Worm (Caenorhabditis elegans): ENCODE data around the gene F59H6.15.

Gene F59H6.15

ce11 chrII:2042447-2042846, 29.6 kb downstream of the F59H6.15 start, which contains the start of gene bath-20:
TSS of gene bath-20 (minus strand) at chrII:2042547.
- TF ChIP-seq nhr-48 (tag; optimal IDR thresholded peaks at IDR 0.05) = no peak
- no peak for TF ChIP-seq zfp-3 (GFP tag; conservative IDR thresholded peaks at IDR 0.05)
- TF ChIP-seq F37D6.2 (tag; optimal IDR thresholded peaks at IDR 0.05) = no peak

- no peak for TF ChIP-seq nhr-6 (tag; optimal IDR thresholded peaks at IDR 0.05)
- no peak for TF ChIP-seq lin-39 (tag; optimal IDR thresholded peaks at IDR 0.05)
- no peak for TF ChIP-seq hif-1 (tag; optimal IDR thresholded peaks at IDR 0.05)
- no peak for TF ChIP-seq dmd-9 (GFP tag; IDR thresholded peaks at IDR 0.05)
- TF ChIP-seq unc-62 (GFP tag; optimal IDR thresholded peaks at IDR 0.05 in 1 of 2) = no peak
- TF ChIP-seq unc-62 (tag; optimal IDR thresholded peaks at IDR 0.05) = no peak
- no peak for TF ChIP-seq lim-7 (GFP tag; IDR thresholded peaks at IDR 0.05)
- no peak for TF ChIP-seq daf-12 (tag; optimal IDR thresholded peaks at IDR 0.05)
- no peak for TF ChIP-seq Y5F2A.4 (GFP tag; optimal IDR thresholded peaks at IDR 0.05)
- TF ChIP-seq Y48G9A.11 (GFP tag; IDR thresholded peaks at IDR 0.05) = no peak
- TF ChIP-seq ZK546.5 (tag; optimal IDR thresholded peaks at IDR 0.05) = no peak
- no peak for TF ChIP-seq ZK337.2 (GFP tag; IDR thresholded peaks at IDR 0.05)
- no peak for TF ChIP-seq Y75B8A.6 (GFP tag; IDR thresholded peaks at IDR 0.05)
- TF ChIP-seq snpc-1.2 (GFP tag; IDR thresholded peaks at IDR 0.05) = no peak
Measured at ce11 chrII:2045505-2045904, 32.7 kb downstream of the F59H6.15 start, which contains the start of gene bath-24. TSS of gene bath-24 (minus strand) at chrII:2045605.

ce11 chrII:2046556-2046955, 33.8 kb downstream of the F59H6.15 start, which contains the start of gene math-1:
TSS of gene math-1 (minus strand) at chrII:2046656.
- TF ChIP-seq set-16 (GFP tag; IDR thresholded peaks at IDR 0.05) = peak; percentile 51; the same call in 1 of the 2 replicates

ce11 chrII:2051372-2051771, 38.6 kb downstream of the F59H6.15 start, which contains the start of gene fbxb-35:
TSS of gene fbxb-35 (plus strand) at chrII:2051672.
- no peak for TF ChIP-seq mdl-1 (tag; optimal IDR thresholded peaks at IDR 0.05)
- no peak for TF ChIP-seq ZK546.5 (tag; optimal IDR thresholded peaks at IDR 0.05)
- no peak for TF ChIP-seq sdz-12 (GFP tag; optimal IDR thresholded peaks at IDR 0.05)
- TF ChIP-seq unc-130 (GFP tag; optimal IDR thresholded peaks at IDR 0.05) = no peak
- TF ChIP-seq madf-5 (GFP tag; IDR thresholded peaks at IDR 0.05) = no peak
- no peak for TF ChIP-seq dpl-1 (GFP tag; optimal IDR thresholded peaks at IDR 0.05)
- no peak for TF ChIP-seq ceh-82 (tag; optimal IDR thresholded peaks at IDR 0.05)

- TF ChIP-seq daf-12 (tag; optimal IDR thresholded peaks at IDR 0.05) (no peak), hlh-30 (tag; optimal IDR thresholded peaks at IDR 0.05; ENCODE audit: insufficient read depth) (no peak), lim-7 (GFP tag; IDR thresholded peaks at IDR 0.05) (no peak), hmg-1.1 (GFP tag; IDR thresholded peaks at IDR 0.05) (peak; percentile 27; the same call in 1 of the 2 replicates), saeg-2 (GFP tag; IDR thresholded peaks at IDR 0.05) (no peak), egl-43 (GFP tag; IDR thresholded peaks at IDR 0.05) (no peak), sdz-12 (GFP tag; optimal IDR thresholded peaks at IDR 0.05) (no peak), unc-39 (tag; optimal IDR thresholded peaks at IDR 0.05) (no peak), lin-13 (GFP tag; optimal IDR thresholded peaks at IDR 0.05) (peak; percentile 45), nhr-42 (GFP tag; IDR thresholded peaks at IDR 0.05) (no peak), nhr-28 (tag; optimal IDR thresholded peaks at IDR 0.05) (peak; percentile 48), ceh-28 (tag; optimal IDR thresholded peaks at IDR 0.05) (no peak), cey-2 (tag; optimal IDR thresholded peaks at IDR 0.05; ENCODE audit: borderline replicate concordance, insufficient read depth) (no peak), unc-62 (GFP tag; optimal IDR thresholded peaks at IDR 0.05 in 1 of 2) (no peak), unc-62 (tag; optimal IDR thresholded peaks at IDR 0.05) (no peak), nhr-6 (tag; optimal IDR thresholded peaks at IDR 0.05) (no peak), madf-9 (GFP tag; conservative IDR thresholded peaks at IDR 0.05) (no peak), unc-130 (GFP tag; optimal IDR thresholded peaks at IDR 0.05) (no peak), mes-2 (tag; optimal IDR thresholded peaks at IDR 0.05; ENCODE audit: poor library complexity, severe bottlenecking) (peak; percentile 81), dpl-1 (GFP tag; optimal IDR thresholded peaks at IDR 0.05) (peak; percentile 64), daf-16 (GFP tag; optimal IDR thresholded peaks at IDR 0.05) (no peak), daf-16 (tag; optimal IDR thresholded peaks at IDR 0.05) (no peak), zip-2 (tag; optimal IDR thresholded peaks at IDR 0.05) (no peak), pha-4 (GFP tag; IDR thresholded peaks at IDR 0.05) (no peak), pha-4 (tag; optimal IDR thresholded peaks at IDR 0.05) (no peak), nhr-48 (tag; optimal IDR thresholded peaks at IDR 0.05) (no peak), zip-11 (GFP tag; IDR thresholded peaks at IDR 0.05) (no peak), ztf-7 (tag; optimal IDR thresholded peaks at IDR 0.05) (no peak)
Measured at ce11 chrII:2058985-2059384, 46.2 kb downstream of the F59H6.15 start, which contains the start of gene F07E5.5. TSS of gene F07E5.5 (minus strand) at chrII:2059070.
